Worm (Caenorhabditis elegans) whole organism, mixed stage, embryonic: ENCODE results near the gene K09E4.3.

ENCODE experiments used
- ceh-83 ChIP-seq: fragments of 200-800 bp; sonication (Bioruptor generic); optimal IDR thresholded peaks from 2 replicates; lab custom pipeline; 2018; ENCODE audit warnings: mild to moderate bottlenecking, missing genetic modification characterization, missing compliant biosample characterization
- elt-3 ChIP-seq: fragments of 150-350 bp; optimal IDR thresholded peaks from 2 replicates; lab custom pipeline; 2014; ENCODE audit warnings: missing biosample characterization, missing genetic modification characterization
- mep-1 ChIP-seq: fragments of 150-350 bp; optimal IDR thresholded peaks from 2 replicates; lab custom pipeline; 2017; ENCODE audit warnings: missing biosample characterization, missing genetic modification reagents, missing genetic modification characterization, inconsistent platforms
- mls-2 ChIP-seq: sonication (generic microtip); optimal IDR thresholded peaks from 2 replicates; lab custom pipeline; 2016; ENCODE audit warnings: mild to moderate bottlenecking, missing genetic modification characterization, moderate library complexity, missing compliant biosample characterization
- nhr-237 ChIP-seq: fragments of 150-350 bp; optimal IDR thresholded peaks from 2 replicates; lab custom pipeline; 2014; ENCODE audit warnings: missing biosample characterization, missing genetic modification characterization
- unc-39 ChIP-seq: fragments of 150-350 bp; optimal IDR thresholded peaks from 2 replicates; lab custom pipeline; 2014; ENCODE audit warnings: missing biosample characterization, missing genetic modification characterization
- ztf-11 ChIP-seq: fragments of 150-350 bp; optimal IDR thresholded peaks from 2 replicates; lab custom pipeline; 2014; ENCODE audit warnings: missing biosample characterization, missing genetic modification characterization

- TF ChIP-seq mls-2 (tag; lab: Kevin White, UChicago) (no peak), mep-1 (tag; lab: Kevin White, UChicago) (no peak), ceh-83 (no peak), nhr-237 (tag; lab: Kevin White, UChicago) (no peak), unc-39 (tag; lab: Kevin White, UChicago) (no peak), elt-3 (tag; lab: Kevin White, UChicago) (no peak), ztf-11 (tag; lab: Kevin White, UChicago) (no peak)
Measured at ce11 chrII:14175099-14175498, 48.4 kb upstream of the K09E4.3 start, which contains the start of gene Y48B6A.5.
